Worm (Caenorhabditis elegans) whole organism, early embryonic: ENCODE data around the gene Y25C1A.8.

ENCODE experiments used
- B0310.2 ChIP-seq: sonication (generic microtip); optimal IDR thresholded peaks from 2 replicates; lab custom pipeline; 2016; ENCODE audit warnings: mild to moderate bottlenecking, missing genetic modification characterization, missing compliant biosample characterization
- F13C5.2 ChIP-seq: sonication (generic microtip); optimal IDR thresholded peaks from 2 replicates; lab custom pipeline; 2017; ENCODE audit warnings: mild to moderate bottlenecking, missing genetic modification characterization, inconsistent platforms, missing compliant biosample characterization
- aly-1 ChIP-seq: sonication (generic microtip); optimal IDR thresholded peaks from 2 replicates; lab custom pipeline; 2016; ENCODE audit warnings: missing genetic modification characterization, missing compliant biosample characterization
- ama-1 ChIP-seq: fragments of 150-350 bp; optimal IDR thresholded peaks from 2 replicates; lab custom pipeline; 2014
- ceh-13 ChIP-seq: fragments of 200-800 bp; sonication (Bioruptor generic); optimal IDR thresholded peaks from 2 replicates; lab custom pipeline; 2018; ENCODE audit warnings: mild to moderate bottlenecking, missing genetic modification characterization, missing compliant biosample characterization
- ceh-36 ChIP-seq: sonication (generic microtip); optimal IDR thresholded peaks from 2 replicates; lab custom pipeline; 2016; ENCODE audit warnings: missing genetic modification characterization, inconsistent platforms, missing compliant biosample characterization
- ets-7 ChIP-seq: sonication (generic microtip); optimal IDR thresholded peaks from 2 replicates; lab custom pipeline; 2016; ENCODE audit warnings: missing genotype, missing genetic modification characterization, missing compliant biosample characterization
- flt-1 ChIP-seq: fragments of 200-800 bp; sonication (Bioruptor generic); IDR thresholded peaks from 2 replicates; pipeline ENCODE4 v1.3.6; 2022; ENCODE audit warnings: missing genetic modification characterization, missing compliant biosample characterization
- hmbx-1 ChIP-seq: sonication (generic microtip); optimal IDR thresholded peaks from 2 replicates; lab custom pipeline; 2016; ENCODE audit warnings: mild to moderate bottlenecking, missing genetic modification characterization, missing compliant biosample characterization
- hmg-4 ChIP-seq: fragments of 200-800 bp; sonication (Bioruptor generic); optimal IDR thresholded peaks from 2 replicates; lab custom pipeline; 2018; ENCODE audit warnings: mild to moderate bottlenecking, missing genetic modification characterization, missing compliant biosample characterization
- hnd-1 ChIP-seq: sonication (generic microtip); optimal IDR thresholded peaks from 2 replicates; lab custom pipeline; 2016; ENCODE audit warnings: missing genetic modification characterization, missing compliant biosample characterization
- pes-1 ChIP-seq: fragments of 200-800 bp; sonication (Bioruptor generic); IDR thresholded peaks from 2 replicates; pipeline ENCODE4 v1.3.6; 2022; ENCODE audit warnings: missing genetic modification reagents, missing genetic modification characterization, missing compliant biosample characterization
- scrt-1 ChIP-seq: fragments of 200-800 bp; sonication (Bioruptor generic); IDR thresholded peaks from 2 replicates; pipeline ENCODE4 v1.3.6; 2022; ENCODE audit warnings: missing genetic modification characterization, missing compliant biosample characterization
- sea-1 ChIP-seq: fragments of 200-800 bp; sonication (Bioruptor generic); conservative IDR thresholded peaks from 2 replicates; pipeline ENCODE4 v1.3.6; 2022; ENCODE audit warnings: missing genetic modification characterization, missing compliant biosample characterization
- tbx-11 ChIP-seq: fragments of 200-800 bp; sonication (Bioruptor generic); IDR thresholded peaks from 2 replicates; pipeline ENCODE4 v1.3.6; 2022; ENCODE audit warnings: missing genetic modification characterization, missing compliant biosample characterization
- tbx-37 ChIP-seq: fragments of 200-800 bp; sonication (Bioruptor generic); conservative IDR thresholded peaks from 2 replicates; pipeline ENCODE4 v1.3.6; 2022; ENCODE audit warnings: missing genetic modification reagents, missing genetic modification characterization, missing compliant biosample characterization
- tra-4 ChIP-seq: sonication (generic microtip); optimal IDR thresholded peaks from 2 replicates; lab custom pipeline; 2017; ENCODE audit warnings: missing genetic modification characterization, missing compliant biosample characterization

Gene Y25C1A.8

DNA sequence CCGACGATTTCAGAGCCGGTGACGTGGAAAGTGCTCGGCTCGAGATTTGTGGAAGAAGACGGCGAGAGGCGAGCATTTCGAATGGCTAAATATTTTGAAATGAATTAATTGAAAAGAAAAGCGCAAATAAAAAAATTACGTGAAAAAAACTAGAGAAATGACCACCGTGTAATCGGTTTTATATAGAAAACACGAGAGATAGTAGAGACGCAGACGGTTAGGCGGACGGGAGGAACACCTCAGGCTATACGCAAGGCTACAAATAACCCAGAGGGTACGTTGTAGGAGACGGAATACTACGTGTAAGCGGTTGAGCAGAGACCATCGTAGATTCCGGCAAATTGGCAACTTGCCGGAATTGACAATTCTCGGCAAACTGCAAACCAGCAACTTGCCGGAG lies 34.4 kb upstream of the Y25C1A.8 start, which contains the start of gene Y25C1A.13:
Gene Y25C1A.13 (minus strand): TSS at position 101 of the 400 bp plus-strand sequence.
- TF ChIP-seq aly-1 (no peak), ceh-36 (tag; lab: Kevin White, UChicago) (no peak), tbx-37 (GFP tag; lab: Robert Waterston, UW) (no peak), hmbx-1 (no peak), ets-7 (tag; lab: Kevin White, UChicago) (no peak), ama-1 (lab: Kevin White, UChicago) (no peak), hmg-4 (GFP tag; lab: Kevin White, UChicago) (no peak), flt-1 (GFP tag; lab: Robert Waterston, UW) (no peak), tbx-11 (no peak), ceh-13 (GFP tag; lab: Kevin White, UChicago) (no peak)

DNA sequence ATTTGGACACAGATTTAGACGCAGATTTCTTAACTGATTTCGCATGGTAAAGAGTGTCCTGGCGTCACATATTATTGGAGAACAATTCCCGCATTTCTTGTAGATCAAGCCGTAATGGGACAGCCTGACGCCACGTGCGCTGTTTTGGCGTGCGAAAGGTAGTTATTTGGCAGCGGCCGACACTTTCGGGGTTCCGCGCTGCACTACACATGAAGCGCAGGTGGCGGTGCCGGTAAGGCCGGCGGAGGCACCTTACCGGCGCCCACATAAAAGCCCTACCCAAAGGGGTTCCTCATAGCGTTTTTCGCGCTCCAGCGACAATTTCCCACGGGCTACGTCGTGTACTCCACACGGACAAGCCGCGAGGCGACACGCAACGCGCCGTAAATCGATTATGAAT lies 33.3 kb upstream of the Y25C1A.8 start:
- no peak for TF ChIP-seq hmg-4 (GFP tag; lab: Kevin White, UChicago)
- TF ChIP-seq ets-7 (tag; lab: Kevin White, UChicago), result no peak
- TF ChIP-seq ama-1 (lab: Kevin White, UChicago), result no peak
- no peak for TF ChIP-seq sea-1 (GFP tag; lab: Robert Waterston, UW)
- no peak for TF ChIP-seq ceh-36 (tag; lab: Kevin White, UChicago)
- TF ChIP-seq pes-1 (GFP tag; lab: Robert Waterston, UW), result no peak
- no peak for TF ChIP-seq tbx-11
- no peak for TF ChIP-seq scrt-1
- TF ChIP-seq hmbx-1, result no peak
- no peak for TF ChIP-seq aly-1
- TF ChIP-seq flt-1 (GFP tag; lab: Robert Waterston, UW), result no peak
- TF ChIP-seq tra-4 (tag; lab: Kevin White, UChicago), result no peak
- TF ChIP-seq B0310.2, result no peak
- no peak for TF ChIP-seq F13C5.2 (tag; lab: Kevin White, UChicago)

DNA sequence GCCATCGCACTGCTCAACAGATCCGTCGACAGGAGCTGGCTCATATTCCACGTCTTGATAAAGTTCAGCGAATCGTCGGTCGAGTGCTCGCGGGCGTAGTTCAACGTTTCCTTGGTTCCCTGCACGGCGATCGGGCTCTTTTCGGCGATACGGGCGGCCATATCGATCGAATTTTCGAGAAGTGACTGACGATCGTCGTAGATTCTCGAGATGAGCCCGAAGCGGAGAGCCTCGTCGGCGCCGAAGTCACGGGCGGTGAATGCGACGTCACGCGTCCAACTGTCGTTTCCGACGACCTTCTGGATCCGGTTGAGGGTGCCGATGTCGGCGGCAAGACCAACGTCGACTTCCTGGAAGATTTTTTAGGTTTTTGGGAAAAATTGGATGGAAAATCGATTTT lies 32.8 kb upstream of the Y25C1A.8 start:
- TF ChIP-seq hnd-1 (tag; lab: Kevin White, UChicago), result no peak
- TF ChIP-seq B0310.2, result no peak
- no peak for TF ChIP-seq aly-1
- no peak for TF ChIP-seq ceh-13 (GFP tag; lab: Kevin White, UChicago)
- TF ChIP-seq tbx-37 (GFP tag; lab: Robert Waterston, UW), result no peak
- TF ChIP-seq ama-1 (lab: Kevin White, UChicago), result no peak
- no peak for TF ChIP-seq F13C5.2 (tag; lab: Kevin White, UChicago)
- no peak for TF ChIP-seq scrt-1
- TF ChIP-seq sea-1 (GFP tag; lab: Robert Waterston, UW), result no peak
- TF ChIP-seq tbx-11, result no peak
- TF ChIP-seq hmbx-1, result no peak
- no peak for TF ChIP-seq tra-4 (tag; lab: Kevin White, UChicago)

DNA sequence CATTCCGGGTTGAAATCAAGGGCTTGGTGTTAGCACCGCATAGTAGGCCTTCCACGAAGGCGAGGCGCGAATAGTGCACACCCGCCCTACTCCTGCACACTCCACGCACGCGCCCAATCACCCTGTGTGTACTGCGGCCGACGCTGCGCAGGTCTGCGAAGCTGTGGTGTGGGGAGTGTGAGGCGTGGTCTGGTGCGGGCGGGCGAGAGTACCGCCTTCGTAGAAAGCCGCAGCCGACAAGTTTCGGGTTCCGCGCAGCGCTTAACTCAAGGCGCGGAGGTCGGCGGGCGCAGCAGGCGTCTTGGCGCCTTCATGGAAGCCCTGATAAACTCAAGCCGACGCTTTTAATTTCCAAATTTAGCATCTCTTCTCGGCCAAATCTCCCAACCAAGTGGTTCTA lies 31.3 kb upstream of the Y25C1A.8 start:
- TF ChIP-seq ceh-13 (GFP tag; lab: Kevin White, UChicago) (no peak), hnd-1 (tag; lab: Kevin White, UChicago) (no peak), flt-1 (GFP tag; lab: Robert Waterston, UW) (no peak), hmbx-1 (no peak), scrt-1 (no peak), B0310.2 (no peak)

DNA sequence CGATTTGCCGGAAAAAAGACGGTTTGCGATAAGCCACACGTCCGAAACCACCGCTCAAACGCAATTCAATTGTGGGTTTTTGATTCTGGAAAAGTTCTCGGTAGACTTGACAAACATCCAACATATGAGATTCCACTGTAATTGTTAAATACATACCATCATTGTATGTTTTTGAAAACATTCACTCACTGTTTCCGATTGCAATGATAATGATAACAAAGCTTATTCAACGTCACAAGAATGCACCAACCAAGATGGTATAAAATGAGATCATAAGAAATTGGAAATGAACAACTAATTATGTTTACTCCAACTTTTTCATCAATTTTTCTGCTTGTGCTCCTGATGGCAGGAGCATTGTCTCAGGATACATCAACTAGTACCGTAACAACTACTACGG lies 29.0 kb upstream of the Y25C1A.8 start, which contains the start of gene clec-122:
Gene clec-122 (plus strand): TSS at position 301 of the 400 bp plus-strand sequence.
- no peak for TF ChIP-seq ceh-13 (GFP tag; lab: Kevin White, UChicago)
- TF ChIP-seq scrt-1, result no peak
- TF ChIP-seq flt-1 (GFP tag; lab: Robert Waterston, UW), result no peak
- no peak for TF ChIP-seq sea-1 (GFP tag; lab: Robert Waterston, UW)
- no peak for TF ChIP-seq pes-1 (GFP tag; lab: Robert Waterston, UW)
- TF ChIP-seq tbx-37 (GFP tag; lab: Robert Waterston, UW), result no peak
- TF ChIP-seq hnd-1 (tag; lab: Kevin White, UChicago), result no peak
- no peak for TF ChIP-seq hmg-4 (GFP tag; lab: Kevin White, UChicago)

DNA sequence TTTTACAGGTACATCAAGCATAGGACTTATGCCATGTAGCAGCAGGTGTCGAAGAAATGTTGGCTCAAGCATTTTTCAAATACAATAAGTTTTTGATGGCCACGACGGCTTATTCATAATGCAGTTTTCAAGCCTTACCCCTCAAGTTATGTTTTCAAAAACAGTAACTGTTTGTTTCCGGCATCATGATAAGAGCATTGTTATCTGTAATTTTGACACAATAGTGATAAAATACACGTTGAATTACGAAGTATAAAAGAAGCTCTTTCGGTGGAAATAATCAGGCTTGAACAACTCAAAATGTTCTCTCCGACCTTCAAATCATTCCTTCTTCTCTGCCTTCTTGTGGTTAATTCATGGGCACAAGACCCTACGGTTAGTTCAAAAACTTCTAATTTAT lies 25.3 kb upstream of the Y25C1A.8 start, which contains the start of gene clec-121:
Gene clec-121 (plus strand): TSS at position 301 of the 400 bp plus-strand sequence.
- TF ChIP-seq hmg-4 (GFP tag; lab: Kevin White, UChicago) (no peak), B0310.2 (no peak), aly-1 (no peak), ama-1 (lab: Kevin White, UChicago) (no peak), flt-1 (GFP tag; lab: Robert Waterston, UW) (no peak), hnd-1 (tag; lab: Kevin White, UChicago) (no peak), hmbx-1 (no peak), scrt-1 (no peak), tbx-37 (GFP tag; lab: Robert Waterston, UW) (no peak)

DNA sequence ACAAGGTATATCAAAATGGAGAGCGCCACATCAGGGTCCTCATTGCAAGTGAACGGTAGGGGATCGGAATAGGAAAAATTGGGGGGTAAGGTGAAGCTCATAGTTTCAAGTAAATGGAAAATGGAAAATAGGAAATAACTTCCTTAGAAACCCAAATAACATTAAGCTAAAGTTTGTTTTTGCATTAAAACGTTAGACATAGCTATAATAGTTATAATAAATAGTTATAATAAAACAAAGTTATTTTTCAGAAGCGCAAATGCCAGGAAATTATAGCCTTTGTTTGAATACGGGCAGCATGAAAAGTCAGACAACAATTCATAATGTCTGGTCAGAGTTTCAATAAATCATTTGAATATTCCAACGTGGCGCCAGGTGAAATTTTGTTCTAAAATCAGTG lies 23.8 kb upstream of the Y25C1A.8 start, which contains the start of gene srg-24:
Gene srg-24 (minus strand): TSS at position 101 of the 400 bp plus-strand sequence.
- TF ChIP-seq F13C5.2 (tag; lab: Kevin White, UChicago), result no peak

DNA sequence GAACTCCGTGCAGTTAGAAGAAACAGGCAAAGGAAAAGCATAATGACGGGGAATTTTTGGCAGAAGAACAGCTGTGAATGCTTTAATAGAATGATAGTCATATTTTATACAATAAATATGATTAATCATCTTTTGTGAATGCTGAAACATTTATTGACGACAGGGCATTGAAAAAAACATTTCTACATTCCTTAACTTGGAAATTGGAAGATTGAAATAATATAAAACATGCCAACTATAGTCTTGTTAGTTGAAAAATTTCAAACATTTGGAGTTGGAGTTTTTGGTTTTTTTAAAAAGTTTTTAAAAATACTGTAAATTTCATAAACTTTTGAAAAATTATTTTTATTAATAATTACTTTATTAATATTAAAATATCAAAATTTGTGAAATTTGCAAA lies 20.1 kb upstream of the Y25C1A.8 start, which contains the start of gene Y25C1A.14:
Gene Y25C1A.14 (minus strand): TSS at position 101 of the 400 bp plus-strand sequence.
- no peak for TF ChIP-seq ama-1 (lab: Kevin White, UChicago)
- no peak for TF ChIP-seq hmbx-1
- TF ChIP-seq aly-1, result no peak
- no peak for TF ChIP-seq scrt-1
- no peak for TF ChIP-seq F13C5.2 (tag; lab: Kevin White, UChicago)

DNA sequence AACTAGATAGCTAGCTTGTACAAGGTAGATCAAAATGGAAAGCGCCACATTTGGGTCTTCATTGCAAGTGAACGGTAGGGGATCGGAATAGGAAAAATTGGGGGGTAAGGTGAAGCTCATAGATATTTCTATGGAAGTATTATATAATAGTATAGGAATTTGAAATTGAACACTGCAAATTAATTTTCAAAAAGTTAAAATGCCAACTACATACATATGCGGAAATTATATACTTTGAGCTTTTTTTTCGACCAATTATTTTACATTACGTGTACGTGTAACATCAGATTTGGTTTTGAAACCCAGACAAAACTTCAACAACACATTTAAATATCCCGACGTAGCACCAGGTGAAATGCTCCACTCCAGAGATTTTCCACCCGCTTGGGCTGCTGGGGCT lies 19.3 kb upstream of the Y25C1A.8 start, which contains the start of gene srg-23:
Gene srg-23 (minus strand): TSS at position 101 of the 400 bp plus-strand sequence.
- TF ChIP-seq aly-1 (no peak), scrt-1 (no peak), tbx-11 (no peak)
